Worm (Caenorhabditis elegans): ENCODE results near the gene F49E8.7.

- TF ChIP-seq hmg-20 (GFP tag; IDR thresholded peaks at IDR 0.05) (no peak), die-1 (tag; optimal IDR thresholded peaks at IDR 0.05) (no peak), T26A5.8 (tag; optimal IDR thresholded peaks at IDR 0.05) (no peak), ceh-58 (GFP tag; IDR thresholded peaks at IDR 0.05) (no peak), nfya-1 (tag; optimal IDR thresholded peaks at IDR 0.05; ENCODE audit: borderline replicate concordance, insufficient read depth) (no peak), aptf-2 (GFP tag; conservative IDR thresholded peaks at IDR 0.05) (no peak), K12H6.12 (tag; optimal IDR thresholded peaks at IDR 0.05) (no peak), sea-2 (GFP tag; IDR thresholded peaks at IDR 0.05) (no peak), nhr-90 (tag; optimal IDR thresholded peaks at IDR 0.05) (no peak), rec-8 (tag; optimal IDR thresholded peaks at IDR 0.05) (no peak)
These were observed 13.6 kb downstream of the F49E8.7 start, which contains the start of gene R05G6.10 for ce11 chrIV:7542485-7543001.

Data from whole organism, young adult.